Fruit fly (Drosophila melanogaster) whole organism: ENCODE results near the gene CG4229.

Experiments used
- CG8478 ChIP-seq: fragments of >200 bp; optimal IDR thresholded peaks from 2 replicates; lab custom pipeline; 2018; ENCODE audit warnings: inconsistent platforms
- Dll ChIP-seq: fragments of >200 bp; optimal IDR thresholded peaks from 2 replicates; lab custom pipeline; 2017
- EcR ChIP-seq, 2 experiments: fragments of >200 bp; optimal IDR thresholded peaks; 2 replicates each; lab custom pipeline; 2017; ENCODE audit warnings: missing biosample characterization in 2 of 2, missing genetic modification characterization in 2 of 2, missing genetic modification reagents in 2 of 2
- pan ChIP-seq: fragments of >200 bp; optimal IDR thresholded peaks from 2 replicates; lab custom pipeline; 2017
- psq ChIP-seq: fragments of >200 bp; optimal IDR thresholded peaks from 2 replicates; lab custom pipeline; 2017
- usp ChIP-seq: fragments of >200 bp; optimal IDR thresholded peaks from 2 replicates; lab custom pipeline; 2017; ENCODE audit warnings: missing biosample characterization, missing genetic modification characterization, mixed read lengths

dm6 chr3L:16544220-16544619 is 12.4 kb upstream of the CG4229 start:
- TF ChIP-seq EcR (GFP tag; optimal IDR thresholded peaks at IDR 0.05; lab: Kevin White, UChicago): no peak
- TF ChIP-seq usp (GFP tag; lab: Kevin White, UChicago): no peak
- no peak for TF ChIP-seq CG8478
- no peak for TF ChIP-seq Dll (lab: Kevin White, UChicago)
- no peak for TF ChIP-seq psq (lab: Kevin White, UChicago)
- no peak for TF ChIP-seq pan
